Fruit fly (Drosophila melanogaster) Kc167 (cell line): ENCODE measurements around the gene Sur-8.

Source experiments
- Myc ChIP-seq: fragments of >200 bp; optimal IDR thresholded peaks from 2 replicates; lab custom pipeline; 2017; ENCODE audit warnings: missing external identifiers
- Sin3A ChIP-seq: fragments of >200 bp; optimal IDR thresholded peaks from 2 replicates; lab custom pipeline; 2018; ENCODE audit warnings: missing external identifiers
- h ChIP-seq: fragments of >200 bp; optimal IDR thresholded peaks from 3 replicates; lab custom pipeline; 2018; ENCODE audit warnings: missing external identifiers
- insv ChIP-seq: fragments of >200 bp; optimal IDR thresholded peaks from 3 replicates; lab custom pipeline; 2018; ENCODE audit warnings: missing external identifiers
- psq ChIP-seq: fragments of >200 bp; optimal IDR thresholded peaks from 2 replicates; lab custom pipeline; 2017; ENCODE audit warnings: missing external identifiers
- ttk ChIP-seq: sonication (Bioruptor generic); optimal IDR thresholded peaks from 2 replicates; lab custom pipeline; 2017; ENCODE audit warnings: missing external identifiers

Gene Sur-8

DNA sequence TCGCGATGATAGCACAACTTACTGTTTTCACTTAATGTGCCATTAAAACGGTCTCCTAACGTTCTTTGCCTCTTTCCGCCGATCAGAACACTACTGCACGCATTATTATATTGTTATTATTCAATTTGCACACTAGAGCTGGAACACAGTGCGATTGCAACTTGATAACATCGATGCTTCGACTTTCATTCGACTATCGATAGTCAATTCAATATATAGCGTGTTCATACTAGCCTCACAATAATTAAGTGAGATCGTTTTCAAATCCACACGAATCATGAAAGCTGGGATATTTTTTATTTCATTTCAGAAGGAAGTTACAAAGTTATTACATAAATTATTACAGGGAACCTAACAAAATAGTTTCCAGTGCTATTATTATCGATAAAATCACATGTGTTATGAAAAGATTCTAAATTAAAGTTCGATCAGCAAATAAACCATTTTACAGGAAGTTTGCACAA, 994 bp downstream of the Sur-8 start:
- no peak for TF ChIP-seq Sin3A (lab: Kevin White, UChicago)
- TF ChIP-seq h (lab: Kevin White, UChicago) = no peak
- TF ChIP-seq Myc (lab: Kevin White, UChicago) = no peak
- no peak for TF ChIP-seq ttk
- TF ChIP-seq insv (lab: Kevin White, UChicago) = no peak
- TF ChIP-seq psq (lab: Kevin White, UChicago) = no peak

- TF ChIP-seq h (lab: Kevin White, UChicago) = no peak
- no peak for TF ChIP-seq psq (lab: Kevin White, UChicago)
- TF ChIP-seq Myc (lab: Kevin White, UChicago) = no peak
- no peak for TF ChIP-seq ttk
- TF ChIP-seq insv (lab: Kevin White, UChicago) = no peak
- TF ChIP-seq Sin3A (lab: Kevin White, UChicago) = no peak
Observed at dm6 chr3R:17400675-17401118, 1.6 kb downstream of the Sur-8 start.

dm6 chr3R:17400102-17400501, 2.2 kb downstream of the Sur-8 start:
- TF ChIP-seq Sin3A (lab: Kevin White, UChicago) (no peak), insv (lab: Kevin White, UChicago) (no peak), ttk (no peak), h (lab: Kevin White, UChicago) (no peak), Myc (lab: Kevin White, UChicago) (no peak), psq (lab: Kevin White, UChicago) (no peak)

DNA sequence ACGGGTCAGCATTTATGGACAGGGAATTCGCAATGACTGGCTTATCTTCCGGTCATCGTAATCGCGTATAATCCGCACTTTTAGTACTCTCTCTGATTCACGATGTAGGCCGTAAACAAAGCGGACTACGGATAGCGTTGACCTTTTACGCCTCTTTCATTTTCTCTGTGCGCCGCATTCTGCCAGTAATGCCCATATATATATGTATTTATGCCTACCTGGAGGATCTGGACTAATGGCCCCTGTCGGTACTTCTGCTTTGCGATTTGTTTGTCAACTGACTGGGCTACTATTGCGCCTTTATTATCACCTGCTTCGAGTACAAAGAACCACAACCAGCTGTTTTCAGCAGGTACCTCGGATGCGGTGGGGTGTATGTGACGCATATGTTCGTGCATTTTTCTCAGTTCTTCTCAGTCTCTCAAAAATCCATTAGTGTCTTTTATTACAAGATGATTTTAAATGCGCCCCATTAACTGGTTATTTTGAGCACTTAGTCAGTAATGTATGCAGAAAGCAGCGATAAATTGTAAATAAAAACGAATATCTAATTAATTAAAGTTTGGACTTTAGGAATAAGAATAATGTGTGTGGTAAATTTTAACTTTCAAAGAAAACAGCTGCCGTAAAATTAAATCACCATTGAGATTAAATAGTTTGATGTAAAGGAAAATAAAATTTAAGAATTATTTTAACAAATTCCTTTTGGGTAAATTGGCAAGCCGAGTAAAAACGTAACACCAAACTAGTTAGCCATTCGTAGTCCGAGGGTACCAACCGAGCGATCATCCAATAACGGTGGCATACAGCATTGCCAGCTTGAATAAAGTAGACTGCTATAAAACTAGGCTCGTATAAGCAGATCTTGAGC, 7.8 kb downstream of the Sur-8 start, which contains the start of gene CREG:
Gene CREG (minus strand): TSS at position 323 of the 871 bp plus-strand sequence.
- TF ChIP-seq psq (lab: Kevin White, UChicago) (no peak), Sin3A (lab: Kevin White, UChicago) (no peak), ttk (no peak), h (lab: Kevin White, UChicago) (no peak), Myc (lab: Kevin White, UChicago) (no peak), insv (lab: Kevin White, UChicago) (no peak)

DNA sequence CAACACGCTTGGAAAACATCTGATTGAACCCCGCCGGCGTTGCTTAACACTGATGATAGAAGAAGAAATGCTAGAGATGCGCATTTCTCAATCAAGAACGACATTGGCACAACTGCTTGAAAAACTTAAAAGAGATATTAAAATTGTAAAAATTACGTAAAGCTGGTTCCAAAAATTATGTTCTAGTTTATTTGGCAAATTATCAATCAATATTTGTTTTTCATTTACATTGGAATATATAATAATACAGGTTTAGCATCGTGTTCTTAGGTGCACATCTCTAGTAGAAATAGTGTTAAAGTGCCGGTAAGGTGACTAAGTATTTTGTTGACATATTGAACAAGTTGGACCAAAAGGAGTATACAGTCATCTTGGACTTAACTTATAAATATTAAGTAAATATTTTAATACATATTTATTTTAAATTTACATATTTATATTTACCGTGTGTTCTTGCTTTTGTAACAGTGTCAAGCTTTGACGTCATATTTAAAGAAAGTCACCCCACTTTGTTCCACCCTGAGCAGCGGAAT, 10.9 kb downstream of the Sur-8 start, which contains the start of the genes Brf and sds22:
Gene Brf (minus strand): TSS at position 25 of the 533 bp plus-strand sequence.
Gene sds22 (plus strand): TSS at position 282 of the 533 bp plus-strand sequence.
- TF ChIP-seq ttk = no peak
- no peak for TF ChIP-seq insv (lab: Kevin White, UChicago)
- no peak for TF ChIP-seq psq (lab: Kevin White, UChicago)

DNA sequence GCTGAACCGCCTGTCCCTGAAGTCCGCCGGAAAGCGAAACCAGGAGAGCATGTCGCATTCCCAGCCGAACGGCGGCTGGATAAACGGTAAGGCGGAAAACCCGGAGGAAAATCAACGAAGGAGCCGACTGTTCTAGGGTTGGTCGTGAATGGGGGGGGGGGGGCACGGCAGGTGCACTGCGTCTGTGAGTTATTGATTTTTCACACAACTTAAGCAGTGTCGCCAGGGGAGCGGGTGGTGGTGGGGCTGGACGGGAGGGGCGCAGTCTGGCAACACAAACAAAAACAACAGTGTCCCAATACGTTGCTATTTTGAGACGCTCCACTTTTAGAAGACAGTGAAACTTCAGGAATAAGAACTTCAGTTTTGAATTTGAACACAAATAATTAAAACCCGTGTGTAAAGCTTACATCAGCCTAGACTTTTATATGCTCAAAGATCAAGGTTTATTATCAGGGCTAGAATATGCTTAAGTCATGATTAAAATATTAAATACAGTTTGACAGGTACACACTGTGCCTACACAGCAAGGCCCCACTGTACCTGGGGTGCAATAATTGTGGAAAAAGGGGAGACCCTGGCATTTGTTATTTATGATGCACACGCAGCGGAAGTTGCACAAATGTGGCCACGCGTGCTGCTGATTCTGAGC, 16.0 kb downstream of the Sur-8 start:
- TF ChIP-seq h (lab: Kevin White, UChicago) = no peak
- no peak for TF ChIP-seq Myc (lab: Kevin White, UChicago)
- no peak for TF ChIP-seq psq (lab: Kevin White, UChicago)
- TF ChIP-seq Sin3A (lab: Kevin White, UChicago) = no peak

DNA sequence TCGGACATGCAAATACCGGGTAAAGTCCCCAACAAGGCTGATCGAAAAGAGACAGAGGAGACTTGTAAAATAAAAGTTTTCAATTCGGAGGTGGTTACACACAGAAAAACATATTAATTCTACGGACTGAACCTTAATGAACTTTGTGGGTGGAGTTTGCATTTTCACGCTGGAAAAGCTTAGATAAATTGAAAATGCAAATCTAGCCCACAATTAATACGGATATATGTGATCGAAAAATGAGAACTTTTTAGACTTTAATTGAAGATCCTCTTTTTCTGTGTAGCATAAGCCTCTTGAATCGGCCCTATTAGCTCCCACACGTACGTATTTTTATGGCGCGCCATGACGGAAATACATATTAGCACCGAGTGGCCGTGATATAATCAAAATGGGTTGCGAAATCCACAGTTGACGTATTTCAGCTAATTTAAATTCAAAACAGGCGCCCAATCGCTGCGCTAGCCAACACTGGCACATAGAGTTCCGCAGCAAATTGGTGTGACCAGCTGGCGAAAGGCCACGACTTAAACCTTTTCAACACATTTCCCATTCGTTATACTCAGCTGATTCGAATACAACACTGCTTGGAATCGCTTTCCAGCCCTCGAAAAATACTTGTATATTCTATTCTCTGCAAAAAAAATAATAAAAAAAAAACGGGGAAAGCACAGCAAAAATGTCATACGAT, 16.8 kb downstream of the Sur-8 start:
- TF ChIP-seq Sin3A (lab: Kevin White, UChicago) = no peak
- TF ChIP-seq psq (lab: Kevin White, UChicago) = no peak
- no peak for TF ChIP-seq Myc (lab: Kevin White, UChicago)
- no peak for TF ChIP-seq insv (lab: Kevin White, UChicago)
- TF ChIP-seq ttk = no peak
- TF ChIP-seq h (lab: Kevin White, UChicago) = no peak

DNA sequence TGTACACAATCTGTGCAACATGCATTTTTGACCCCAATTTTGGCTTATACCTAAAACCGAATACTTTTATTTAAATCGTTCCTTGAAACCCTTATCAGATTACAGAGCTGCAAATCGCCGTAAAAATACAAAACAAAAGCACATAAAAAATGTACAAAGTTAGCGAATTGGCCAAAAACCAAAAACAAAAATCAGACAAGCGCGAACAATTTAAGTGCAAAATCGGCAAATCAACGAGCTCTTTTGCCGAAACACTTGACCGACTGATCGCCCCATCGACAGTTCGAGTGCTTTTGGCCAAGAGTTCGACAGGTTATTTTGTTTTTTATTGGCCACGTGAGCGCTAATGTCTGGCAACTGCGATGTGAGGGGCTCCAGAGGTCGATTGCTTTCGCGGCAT, 20.4 kb downstream of the Sur-8 start:
- TF ChIP-seq Sin3A (lab: Kevin White, UChicago) (no peak), h (lab: Kevin White, UChicago) (no peak), insv (lab: Kevin White, UChicago) (no peak), Myc (lab: Kevin White, UChicago) (no peak), ttk (no peak), psq (lab: Kevin White, UChicago) (no peak)

dm6 chr3R:17379742-17380141, 22.6 kb downstream of the Sur-8 start, which contains the start of gene lute:
lute (plus strand) TSS chr3R:17379944.
- TF ChIP-seq h (lab: Kevin White, UChicago) (no peak), Myc (lab: Kevin White, UChicago) (no peak), ttk (no peak), insv (lab: Kevin White, UChicago) (no peak), psq (lab: Kevin White, UChicago) (no peak), Sin3A (lab: Kevin White, UChicago) (no peak)

dm6 chr3R:17379051-17379450, 23.3 kb downstream of the Sur-8 start:
- TF ChIP-seq ttk (no peak), insv (lab: Kevin White, UChicago) (no peak), Sin3A (lab: Kevin White, UChicago) (no peak)

DNA sequence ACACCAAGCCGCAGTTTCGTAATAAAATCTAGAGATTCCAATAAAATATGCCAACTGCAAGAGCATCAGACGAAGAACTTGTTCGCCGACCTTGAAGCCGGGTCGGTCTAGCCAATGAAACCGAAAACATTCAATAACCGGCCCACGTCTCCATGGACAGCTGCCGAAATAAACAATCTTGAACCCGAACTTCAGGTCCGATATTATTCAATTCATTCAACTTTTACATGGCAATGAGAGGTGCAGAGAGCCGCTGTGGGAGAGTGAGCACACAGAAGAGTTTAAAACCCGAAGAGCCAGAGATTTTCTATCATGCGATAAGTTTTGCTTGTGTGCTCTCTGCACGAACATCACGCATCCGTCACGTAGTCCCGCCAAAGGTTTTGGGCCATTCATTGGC, 24.8 kb downstream of the Sur-8 start:
- no peak for TF ChIP-seq ttk
- TF ChIP-seq Myc (lab: Kevin White, UChicago) = no peak
- no peak for TF ChIP-seq Sin3A (lab: Kevin White, UChicago)
- no peak for TF ChIP-seq insv (lab: Kevin White, UChicago)
- TF ChIP-seq h (lab: Kevin White, UChicago) = no peak
- no peak for TF ChIP-seq psq (lab: Kevin White, UChicago)
